Fruit fly (Drosophila melanogaster) whole organism, prepupa: Measurements from ENCODE around the gene CG3349.

ENCODE experiments used
- Blimp-1 ChIP-seq: fragments of 200-800 bp; sonication (Bioruptor generic); optimal IDR thresholded peaks from 3 replicates; lab custom pipeline; 2017; ENCODE audit warnings: missing biosample characterization, missing genetic modification characterization, mild to moderate bottlenecking, moderate library complexity, missing genetic modification reagents
- CG10669 ChIP-seq: fragments of 200-800 bp; sonication (Bioruptor generic); optimal IDR thresholded peaks from 3 replicates; lab custom pipeline; 2018; ENCODE audit warnings: missing biosample characterization, mild to moderate bottlenecking, missing genetic modification characterization, moderate library complexity
- CG11294 ChIP-seq: fragments of 200-800 bp; sonication (Bioruptor generic); IDR thresholded peaks from 2 replicates; pipeline ENCODE4 v1.3.6; 2022; ENCODE audit warnings: missing biosample characterization, missing genetic modification characterization
- CG1621 ChIP-seq: fragments of 200-800 bp; sonication (Bioruptor generic); optimal IDR thresholded peaks from 3 replicates; lab custom pipeline; 2018; ENCODE audit warnings: missing biosample characterization, mild to moderate bottlenecking, missing genetic modification characterization
- CG3032 ChIP-seq: fragments of 200-800 bp; optimal IDR thresholded peaks from 2 replicates; lab custom pipeline; 2019; ENCODE audit warnings: missing biosample characterization, mild to moderate bottlenecking, missing genetic modification characterization, moderate library complexity
- CG31627 ChIP-seq: fragments of 200-800 bp; sonication (Bioruptor generic); optimal IDR thresholded peaks from 3 replicates; lab custom pipeline; 2016; ENCODE audit warnings: missing biosample characterization, missing genetic modification characterization
- CG34406 ChIP-seq: fragments of 200-800 bp; sonication (Bioruptor generic); optimal IDR thresholded peaks from 3 replicates; lab custom pipeline; 2016; ENCODE audit warnings: missing biosample characterization, missing genetic modification characterization
- CG3919 ChIP-seq: fragments of 200-800 bp; sonication (Bioruptor generic); optimal IDR thresholded peaks from 3 replicates; lab custom pipeline; 2016; ENCODE audit warnings: missing biosample characterization, missing genetic modification characterization
- CG6163 ChIP-seq: fragments of 200-800 bp; sonication (Bioruptor generic); IDR thresholded peaks from 3 replicates; pipeline ENCODE4 v1.3.6; 2022; ENCODE audit warnings: missing biosample characterization, missing genetic modification characterization
- CG6792 ChIP-seq: fragments of 200-800 bp; sonication (Bioruptor generic); optimal IDR thresholded peaks from 3 replicates; lab custom pipeline; 2016; ENCODE audit warnings: missing biosample characterization, missing genetic modification characterization
- CG6808 ChIP-seq: fragments of 200-800 bp; sonication (Bioruptor generic); optimal IDR thresholded peaks from 3 replicates; lab custom pipeline; 2017; ENCODE audit warnings: missing biosample characterization, missing genetic modification characterization, mild to moderate bottlenecking, moderate library complexity, missing genetic modification reagents
- CG6854 ChIP-seq: fragments of 200-800 bp; sonication (Bioruptor generic); optimal IDR thresholded peaks from 2 replicates; lab custom pipeline; 2017; ENCODE audit warnings: missing biosample characterization, mild to moderate bottlenecking, missing genetic modification characterization
- CG8119 ChIP-seq: fragments of 200-800 bp; sonication (Bioruptor generic); IDR thresholded peaks from 3 replicates; pipeline ENCODE4 v1.3.6; 2022; ENCODE audit warnings: missing biosample characterization, missing genetic modification characterization
- CG8319 ChIP-seq: fragments of 200-800 bp; sonication (Bioruptor generic); optimal IDR thresholded peaks from 3 replicates; lab custom pipeline; 2016; ENCODE audit warnings: missing biosample characterization, missing genetic modification characterization
- CG8632 ChIP-seq: fragments of 200-800 bp; sonication (Bioruptor generic); optimal IDR thresholded peaks from 3 replicates; lab custom pipeline; 2016; ENCODE audit warnings: missing biosample characterization, missing genetic modification characterization
- CG9139 ChIP-seq: fragments of 200-800 bp; sonication (Bioruptor generic); optimal IDR thresholded peaks from 3 replicates; lab custom pipeline; 2017; ENCODE audit warnings: missing biosample characterization, mild to moderate bottlenecking, missing genetic modification characterization
- Eip75B ChIP-seq: fragments of 200-800 bp; sonication (Bioruptor generic); optimal IDR thresholded peaks from 3 replicates; lab custom pipeline; 2016; ENCODE audit warnings: missing biosample characterization, missing genetic modification characterization
- Eip78C ChIP-seq: fragments of 200-800 bp; sonication (Bioruptor generic); peaks from one replicate; lab custom pipeline; 2016; ENCODE audit warnings: missing biosample characterization, missing genetic modification characterization
- Eip93F ChIP-seq: fragments of 200-800 bp; sonication (Bioruptor generic); optimal IDR thresholded peaks from 2 replicates; lab custom pipeline; 2016; ENCODE audit warnings: missing biosample characterization, mild to moderate bottlenecking, missing genetic modification characterization
- Ets96B ChIP-seq: fragments of 200-800 bp; optimal IDR thresholded peaks from 2 replicates; lab custom pipeline; 2019; ENCODE audit warnings: missing biosample characterization, mild to moderate bottlenecking, missing genetic modification characterization, moderate library complexity
- Gug ChIP-seq: fragments of 200-800 bp; sonication (Bioruptor generic); IDR thresholded peaks from 2 replicates; pipeline ENCODE4 v1.3.6; 2022; ENCODE audit warnings: missing biosample characterization, missing genetic modification characterization
- Hr38 ChIP-seq: sonication (Bioruptor generic); optimal IDR thresholded peaks from 2 replicates; lab custom pipeline; 2016; ENCODE audit warnings: missing biosample characterization, missing genetic modification characterization
- Hr39 ChIP-seq: fragments of 200-800 bp; sonication (Bioruptor generic); optimal IDR thresholded peaks from 2 replicates; lab custom pipeline; 2016; ENCODE audit warnings: missing biosample characterization, missing genetic modification characterization
- Hr4 ChIP-seq: fragments of 200-800 bp; sonication (Bioruptor generic); optimal IDR thresholded peaks from 3 replicates; lab custom pipeline; 2016; ENCODE audit warnings: missing biosample characterization, missing genetic modification characterization
- Lpt ChIP-seq: fragments of 200-800 bp; sonication (Bioruptor generic); optimal IDR thresholded peaks from 3 replicates; lab custom pipeline; 2016; ENCODE audit warnings: missing biosample characterization, missing genetic modification characterization
- Met ChIP-seq: fragments of 200-800 bp; sonication (Bioruptor generic); optimal IDR thresholded peaks from 3 replicates; lab custom pipeline; 2016; ENCODE audit warnings: missing biosample characterization, missing genetic modification characterization
- OdsH ChIP-seq: fragments of 200-800 bp; sonication (Bioruptor generic); optimal IDR thresholded peaks from 3 replicates; lab custom pipeline; 2016; ENCODE audit warnings: missing biosample characterization, missing genetic modification characterization
- Smox ChIP-seq: fragments of 200-800 bp; sonication (Bioruptor generic); optimal IDR thresholded peaks from 3 replicates; lab custom pipeline; 2016; ENCODE audit warnings: missing biosample characterization, missing genetic modification characterization
- Sox102F ChIP-seq: fragments of 200-800 bp; sonication (Bioruptor generic); optimal IDR thresholded peaks from 2 replicates; lab custom pipeline; 2016; ENCODE audit warnings: missing biosample characterization, mild to moderate bottlenecking, missing genetic modification characterization
- Sox14 ChIP-seq: fragments of 200-800 bp; sonication (Bioruptor generic); optimal IDR thresholded peaks from 3 replicates; lab custom pipeline; 2016; ENCODE audit warnings: missing biosample characterization, missing genetic modification characterization
- Sox15 ChIP-seq: fragments of 200-800 bp; sonication (Bioruptor generic); optimal IDR thresholded peaks from 3 replicates; lab custom pipeline; 2016; ENCODE audit warnings: missing biosample characterization, missing genetic modification characterization
- achi ChIP-seq: fragments of 200-800 bp; sonication (Bioruptor generic); optimal IDR thresholded peaks from 3 replicates; lab custom pipeline; 2016; ENCODE audit warnings: missing biosample characterization, missing genetic modification characterization
- acj6 ChIP-seq: fragments of 200-800 bp; sonication (Bioruptor generic); optimal IDR thresholded peaks from 3 replicates; lab custom pipeline; 2016; ENCODE audit warnings: missing biosample characterization, missing genetic modification characterization
- cyc ChIP-seq: fragments of 200-800 bp; sonication (Bioruptor generic); optimal IDR thresholded peaks from 3 replicates; lab custom pipeline; 2016; ENCODE audit warnings: missing biosample characterization, missing genetic modification characterization
- eg ChIP-seq: fragments of 200-800 bp; sonication (Bioruptor generic); IDR thresholded peaks from 3 replicates; pipeline ENCODE4 v1.3.6; 2022; ENCODE audit warnings: missing biosample characterization, missing genetic modification characterization
- esn ChIP-seq: fragments of 200-800 bp; sonication (Bioruptor generic); optimal IDR thresholded peaks from 2 replicates; lab custom pipeline; 2016; ENCODE audit warnings: missing biosample characterization, mild to moderate bottlenecking, missing genetic modification characterization, moderate library complexity
- fd85E ChIP-seq: fragments of 200-800 bp; sonication (Bioruptor generic); optimal IDR thresholded peaks from 3 replicates; lab custom pipeline; 2016; ENCODE audit warnings: missing biosample characterization, missing genetic modification characterization
- fkh ChIP-seq: fragments of 200-800 bp; sonication (Bioruptor generic); optimal IDR thresholded peaks from 3 replicates; lab custom pipeline; 2017; ENCODE audit warnings: missing biosample characterization, mild to moderate bottlenecking, missing genetic modification characterization, moderate library complexity
- lz ChIP-seq: fragments of 200-800 bp; sonication (Bioruptor generic); optimal IDR thresholded peaks from 3 replicates; lab custom pipeline; 2016; ENCODE audit warnings: missing biosample characterization, missing genetic modification characterization
- net ChIP-seq: fragments of 200-800 bp; sonication (Bioruptor generic); optimal IDR thresholded peaks from 3 replicates; lab custom pipeline; 2016; ENCODE audit warnings: missing biosample characterization, missing genetic modification characterization
- pdm3 ChIP-seq: fragments of 200-800 bp; sonication (Bioruptor generic); optimal IDR thresholded peaks from 3 replicates; lab custom pipeline; 2016; ENCODE audit warnings: missing biosample characterization, missing genetic modification characterization
- salr ChIP-seq, 2 experiments: fragments of 200-800 bp; sonication (Bioruptor generic); optimal IDR thresholded peaks; 3 replicates each; lab custom pipeline; 2016 to 2018; ENCODE audit warnings: missing biosample characterization in 2 of 2, missing genetic modification characterization in 2 of 2, mild to moderate bottlenecking in 1 of 2
- spab ChIP-seq: fragments of 200-800 bp; sonication (Bioruptor generic); optimal IDR thresholded peaks from 2 replicates; lab custom pipeline; 2017; ENCODE audit warnings: missing biosample characterization, mild to moderate bottlenecking, missing genetic modification characterization, missing genetic modification reagents
- ss ChIP-seq, 2 experiments: fragments of 200-800 bp; sonication (Bioruptor generic); optimal IDR thresholded peaks; 2 replicates in 1 of 2; 3 replicates in 1 of 2; lab custom pipeline; 2017 to 2018; ENCODE audit warnings: mild to moderate bottlenecking in 2 of 2, missing biosample characterization in 2 of 2, missing genetic modification characterization in 2 of 2, moderate library complexity in 1 of 2
- svp ChIP-seq: fragments of 200-800 bp; sonication (Bioruptor generic); peaks from one replicate; lab custom pipeline; 2016; ENCODE audit warnings: missing biosample characterization, missing genetic modification characterization
- vri ChIP-seq: fragments of 200-800 bp; sonication (Bioruptor generic); optimal IDR thresholded peaks from 3 replicates; lab custom pipeline; 2016; ENCODE audit warnings: missing biosample characterization, mild to moderate bottlenecking, missing genetic modification characterization

The CG3349 gene

DNA sequence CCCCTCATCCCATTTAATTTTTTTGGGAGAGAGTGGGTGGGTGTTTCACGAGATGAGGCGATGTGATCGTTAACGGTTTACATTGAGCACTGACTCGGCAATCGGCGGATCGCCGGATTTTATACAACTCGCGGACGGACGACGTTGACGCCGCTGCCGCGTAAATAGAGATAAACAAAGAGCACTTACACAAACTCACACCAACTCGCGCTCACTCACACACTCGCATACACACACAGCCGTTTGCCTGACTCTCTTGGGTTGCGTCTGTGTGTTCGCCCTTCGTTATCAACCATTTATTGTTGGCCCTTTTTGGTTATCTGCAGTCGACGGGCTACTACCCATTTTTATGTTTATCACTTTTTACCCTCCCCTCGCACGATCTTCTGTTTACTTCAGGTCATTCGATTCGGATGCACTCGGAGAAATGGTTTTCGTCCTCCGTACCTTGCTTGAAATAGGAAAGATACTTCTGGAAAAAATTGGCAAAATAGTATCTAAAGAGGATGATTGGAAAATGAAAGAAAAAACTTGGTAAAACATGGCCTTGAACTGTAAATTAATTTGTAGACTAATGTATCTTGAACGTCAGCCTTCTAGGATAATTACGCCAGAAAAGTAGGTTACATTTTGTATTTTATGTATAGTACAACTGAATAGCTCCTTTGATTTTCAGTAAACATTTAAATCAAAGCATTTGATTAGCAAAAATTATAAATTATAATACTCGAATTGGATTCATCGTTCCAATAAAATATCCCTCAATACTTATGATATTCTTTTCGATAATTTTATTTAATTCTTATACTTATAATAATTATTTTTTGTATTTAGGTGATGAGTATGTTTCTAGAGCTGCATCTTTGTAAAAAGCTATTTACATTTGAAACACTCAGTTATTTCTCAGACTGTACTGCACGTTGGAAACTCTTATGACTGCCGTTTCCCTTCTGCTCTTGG, 1.6 kb upstream of the CG3349 start (continued):
- TF ChIP-seq Hr39 = peak; percentile 67
- peak; percentile 91 for TF ChIP-seq svp (GFP tag; lab: Kevin White, UChicago)
- peak; percentile 46 for TF ChIP-seq achi (GFP tag; lab: Kevin White, UChicago)
- no peak for TF ChIP-seq CG8119
- TF ChIP-seq esn (GFP tag; lab: Kevin White, UChicago) = peak; percentile 79
- TF ChIP-seq CG3919 = peak; percentile 22
- TF ChIP-seq CG6808 (GFP tag; lab: Kevin White, UChicago) = peak; percentile 63
- peak; percentile 34 for TF ChIP-seq CG10669
- TF ChIP-seq fd85E (GFP tag; lab: Kevin White, UChicago) = no peak
- TF ChIP-seq Blimp-1 (GFP tag; lab: Kevin White, UChicago) = peak; percentile 7
- peak; percentile 65 for TF ChIP-seq CG31627
- peak; percentile 23 for TF ChIP-seq CG6792 (GFP tag; lab: Kevin White, UChicago)
- TF ChIP-seq fkh = peak; percentile 92
- TF ChIP-seq Hr38 (GFP tag; lab: Kevin White, UChicago) = no peak
- TF ChIP-seq CG8319 (GFP tag; lab: Kevin White, UChicago) = peak; percentile 5
- peak; percentile 19 for TF ChIP-seq Eip75B (GFP tag; lab: Kevin White, UChicago)
- peak; percentile 48 for TF ChIP-seq Ets96B (tag; lab: Kevin White, UChicago)
- peak; percentile 57 for TF ChIP-seq CG34406 (GFP tag; lab: Kevin White, UChicago)
- peak; percentile 20 to 82 for TF ChIP-seq salr (GFP tag; optimal IDR thresholded peaks at IDR 0.05; lab: Kevin White, UChicago)
- no peak for TF ChIP-seq CG11294 (GFP tag; lab: Robert Waterston, UW)
- TF ChIP-seq CG8632 (GFP tag; lab: Kevin White, UChicago) = peak; percentile 33
- peak; percentile 37 for TF ChIP-seq pdm3 (GFP tag; lab: Kevin White, UChicago)
- TF ChIP-seq OdsH (GFP tag; lab: Kevin White, UChicago) = peak; percentile 44
- no peak for TF ChIP-seq vri (GFP tag; lab: Kevin White, UChicago)
- TF ChIP-seq CG6854 (GFP tag; lab: Kevin White, UChicago) = no peak
- no peak for TF ChIP-seq Hr4
- peak; percentile 64 for TF ChIP-seq Smox (GFP tag; lab: Kevin White, UChicago)
- TF ChIP-seq Gug (GFP tag; lab: Robert Waterston, UW) = no peak
- TF ChIP-seq cyc (GFP tag; lab: Kevin White, UChicago) = peak; percentile 42
- TF ChIP-seq Eip78C (GFP tag; lab: Kevin White, UChicago) = peak; percentile 92
- peak; percentile 16 for TF ChIP-seq net (GFP tag; lab: Kevin White, UChicago)
- TF ChIP-seq CG9139 = no peak
- peak; percentile 68 for TF ChIP-seq CG3032 (tag; lab: Kevin White, UChicago)
- TF ChIP-seq Sox102F (GFP tag; lab: Kevin White, UChicago) = peak; percentile 51
- TF ChIP-seq acj6 (GFP tag; lab: Kevin White, UChicago) = peak; percentile 59
- TF ChIP-seq CG6163 = peak; percentile 52

DNA sequence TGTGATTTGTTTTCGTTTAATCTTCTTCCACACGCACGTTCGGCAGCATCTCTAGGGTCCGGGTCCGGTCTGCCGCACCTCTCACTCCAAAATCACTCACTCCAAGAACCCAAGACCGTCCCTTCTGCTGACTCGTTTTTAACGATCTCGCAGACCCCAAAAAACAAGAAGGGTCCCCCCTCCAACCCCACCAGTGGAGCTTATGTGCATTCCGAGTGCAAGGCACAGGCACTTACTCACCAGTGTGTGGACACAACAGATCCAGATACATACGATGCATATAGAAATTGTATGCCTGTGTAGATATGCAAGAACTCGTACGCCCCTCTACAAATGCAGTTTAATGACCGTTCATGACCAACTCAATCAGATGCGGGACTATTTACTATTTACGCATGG, 925 bp upstream of the CG3349 start:
- TF ChIP-seq CG34406 (GFP tag; lab: Kevin White, UChicago) (no peak), cyc (GFP tag; lab: Kevin White, UChicago) (no peak), CG6163 (peak; percentile 51; the same call in 1 of the 3 replicates), CG6854 (GFP tag; lab: Kevin White, UChicago) (peak; percentile 31), Met (no peak), ss (GFP tag; optimal IDR thresholded peaks at IDR 0.05; lab: Kevin White, UChicago) (peak in 1 of 2 experiments; percentile 58), CG8119 (no peak), CG6792 (GFP tag; lab: Kevin White, UChicago) (no peak), eg (no peak), pdm3 (GFP tag; lab: Kevin White, UChicago) (no peak), Hr38 (GFP tag; lab: Kevin White, UChicago) (no peak), lz (GFP tag; lab: Kevin White, UChicago) (no peak), vri (GFP tag; lab: Kevin White, UChicago) (peak; percentile 3), Smox (GFP tag; lab: Kevin White, UChicago) (no peak), svp (GFP tag; lab: Kevin White, UChicago) (no peak), spab (GFP tag; lab: Kevin White, UChicago) (no peak), Gug (GFP tag; lab: Robert Waterston, UW) (no peak), Hr4 (no peak), CG1621 (tag; lab: Kevin White, UChicago) (peak; percentile 70), Eip93F (GFP tag; lab: Kevin White, UChicago) (no peak), Sox15 (no peak), Lpt (no peak), fkh (peak; percentile 9), CG6808 (GFP tag; lab: Kevin White, UChicago) (no peak), Sox14 (no peak), CG10669 (no peak), net (GFP tag; lab: Kevin White, UChicago) (no peak)
